Fruit fly (Drosophila melanogaster): ENCODE results near the gene Exo84.

Gene Exo84

dm6 chr3R:26021195-26021914 lies 30.7 kb downstream of the Exo84 start (continued):
- TF ChIP-seq repo (GFP tag; optimal IDR thresholded peaks at IDR 0.05) (peak; percentile 64), CG14710 (tag; optimal IDR thresholded peaks at IDR 0.05) (peak; percentile 97), Ptx1 (GFP tag; IDR thresholded peaks at IDR 0.05) (peak; percentile 90), CG12104 (GFP tag; optimal IDR thresholded peaks at IDR 0.05) (peak; percentile 97), CG1529 (GFP tag; optimal IDR thresholded peaks at IDR 0.05) (peak; percentile 93), mirr (GFP tag; optimal IDR thresholded peaks at IDR 0.05) (no peak), peb (GFP tag; IDR thresholded peaks at IDR 0.05) (peak; percentile 71), sisA (GFP tag; IDR thresholded peaks at IDR 0.05) (peak; percentile 83), pfk (GFP tag; optimal IDR thresholded peaks at IDR 0.05) (no peak), ac (GFP tag; optimal IDR thresholded peaks at IDR 0.05) (peak; percentile 86), BEAF-32 (GFP tag; optimal IDR thresholded peaks at IDR 0.05) (peak; percentile 11), ssp (GFP tag; IDR thresholded peaks at IDR 0.05) (peak; percentile 83), CG34224 (GFP tag; IDR thresholded peaks at IDR 0.05; ENCODE audit: partially characterized antibody) (no peak), gcm2 (GFP tag; optimal IDR thresholded peaks at IDR 0.05) (peak; percentile 15), MTF-1 (GFP tag; optimal IDR thresholded peaks at IDR 0.05; ENCODE audit: borderline replicate concordance) (peak; percentile 10), dan (GFP tag; IDR thresholded peaks at IDR 0.05) (no peak; the same call in 1 of the 2 replicates), CG17328 (GFP tag; IDR thresholded peaks at IDR 0.05) (peak; percentile 71; the same call in 1 of the 2 replicates), Ssrp (tag; optimal IDR thresholded peaks at IDR 0.05) (peak; percentile 98), CG11247 (GFP tag; IDR thresholded peaks at IDR 0.05) (no peak; the same call in 1 of the 2 replicates), Hr39 (optimal IDR thresholded peaks at IDR 0.05) (no peak), run (tag; optimal IDR thresholded peaks at IDR 0.05) (peak; percentile 86), phol (tag; optimal IDR thresholded peaks at IDR 0.05) (peak; percentile 98), Bteb2 (GFP tag; optimal IDR thresholded peaks at IDR 0.05) (peak; percentile 88), CG9932 (GFP tag; IDR thresholded peaks at IDR 0.05) (peak; percentile 83), disco-r (GFP tag; optimal IDR thresholded peaks at IDR 0.05) (peak; percentile 71), Pdp1 (GFP tag; optimal IDR thresholded peaks at IDR 0.05) (peak; percentile 80 to 90), oc (tag; optimal IDR thresholded peaks at IDR 0.05) (peak; percentile 69), Awh (GFP tag; IDR thresholded peaks at IDR 0.05) (peak; percentile 12; the same call in 1 of the 2 replicates), CG33557 (GFP tag; optimal IDR thresholded peaks at IDR 0.05) (peak; percentile 97), nau (GFP tag; optimal IDR thresholded peaks at IDR 0.05) (peak; percentile 92), Lhr (GFP tag; optimal IDR thresholded peaks at IDR 0.05) (peak; percentile 81), unpg (GFP tag; optimal IDR thresholded peaks at IDR 0.05) (peak; percentile 92), fd96Cb (tag; optimal IDR thresholded peaks at IDR 0.05) (peak; percentile 96), otp (GFP tag; IDR thresholded peaks at IDR 0.05) (peak; percentile 10; the same call in 1 of the 3 replicates), CG15696 (tag; optimal IDR thresholded peaks at IDR 0.05) (peak; percentile 96), Rfx (GFP tag; IDR thresholded peaks at IDR 0.05) (peak; percentile 84), MESR4 (GFP tag; optimal IDR thresholded peaks at IDR 0.05) (no peak), gfzf (GFP tag; optimal IDR thresholded peaks at IDR 0.05) (no peak), NfI (GFP tag; optimal IDR thresholded peaks at IDR 0.05) (peak; percentile 91), odd (GFP tag; optimal IDR thresholded peaks at IDR 0.05) (peak; percentile 97), NC2α (GFP tag; optimal IDR thresholded peaks at IDR 0.05) (peak; percentile 62), klu (GFP tag; IDR thresholded peaks at IDR 0.05) (peak; percentile 81), Fer2 (tag; optimal IDR thresholded peaks at IDR 0.05) (peak; percentile 69), CG8944 (GFP tag; optimal IDR thresholded peaks at IDR 0.05) (peak; percentile 74), CG30020 (tag; optimal IDR thresholded peaks at IDR 0.05) (peak; percentile 87), CG5245 (GFP tag; optimal IDR thresholded peaks at IDR 0.05) (peak; percentile 87), CHES-1-like (GFP tag; optimal IDR thresholded peaks at IDR 0.05) (peak; percentile 76), Dip2 (GFP tag; IDR thresholded peaks at IDR 0.05) (no peak), CG4404 (GFP tag; IDR thresholded peaks at IDR 0.05) (peak; percentile 86)

All from whole organism, embryonic.